Worm (Caenorhabditis elegans): Measurements from ENCODE around the gene txt-17.

- TF ChIP-seq ztf-11 (tag; optimal IDR thresholded peaks at IDR 0.05) (no peak), unc-39 (tag; optimal IDR thresholded peaks at IDR 0.05) (no peak)
Observed at ce11 chrV:7050153-7050552, 2.8 kb downstream of the txt-17 start.

All from whole organism, mixed stage, embryonic.